Worm (Caenorhabditis elegans) whole organism, L2 larva: ENCODE measurements around the gene tmem-24.

Experiments used
- R02D3.7 ChIP-seq: fragments of 150-350 bp; optimal IDR thresholded peaks from 2 replicates; lab custom pipeline; 2014; ENCODE audit warnings: missing biosample characterization, missing genetic modification characterization
- Y55F3AM.14 ChIP-seq: fragments of 200-800 bp; sonication (Bioruptor generic); optimal IDR thresholded peaks from 2 replicates; lab custom pipeline; 2018; ENCODE audit warnings: mild to moderate bottlenecking, missing genetic modification characterization, missing compliant biosample characterization
- ZK546.5 ChIP-seq: sonication (generic microtip); optimal IDR thresholded peaks from 2 replicates; lab custom pipeline; 2017; ENCODE audit warnings: missing biosample characterization, missing genetic modification characterization
- alr-1 ChIP-seq: fragments of 150-350 bp; optimal IDR thresholded peaks from 2 replicates; lab custom pipeline; 2014; ENCODE audit warnings: missing biosample characterization, missing genetic modification characterization
- lin-11 ChIP-seq: fragments of 150-350 bp; sonication (generic microtip); optimal IDR thresholded peaks from 2 replicates; lab custom pipeline; 2014; ENCODE audit warnings: missing biosample characterization, missing genetic modification characterization, inconsistent platforms, mixed read lengths
- lsy-2 ChIP-seq, 2 experiments: fragments of 150-350 bp in 1 of 2; sonication (generic microtip) in 1 of 2; optimal IDR thresholded peaks; 2 replicates each; lab custom pipeline; 2014 to 2017; ENCODE audit warnings: missing biosample characterization in 2 of 2, missing genetic modification characterization in 2 of 2
- nhr-10 ChIP-seq: sonication (generic microtip); optimal IDR thresholded peaks from 2 replicates; lab custom pipeline; 2017; ENCODE audit warnings: missing biosample characterization, missing genetic modification characterization
- nhr-12 ChIP-seq: fragments of 150-350 bp; optimal IDR thresholded peaks from 2 replicates; lab custom pipeline; 2014; ENCODE audit warnings: missing biosample characterization, missing genetic modification characterization
- nhr-237 ChIP-seq: fragments of 150-350 bp; optimal IDR thresholded peaks from 2 replicates; lab custom pipeline; 2014; ENCODE audit warnings: missing biosample characterization, missing genetic modification characterization
- skn-1 ChIP-seq: sonication (generic microtip); optimal IDR thresholded peaks from 2 replicates; lab custom pipeline; 2017; ENCODE audit warnings: missing biosample characterization, missing genetic modification characterization
- unc-55 ChIP-seq: fragments of 150-350 bp; sonication (generic microtip); optimal IDR thresholded peaks from 3 replicates; lab custom pipeline; 2014; ENCODE audit warnings: missing biosample characterization, missing genetic modification reagents, missing genetic modification characterization
- ztf-1 ChIP-seq: fragments of 200-800 bp; sonication (Bioruptor generic); conservative IDR thresholded peaks from 2 replicates; pipeline ENCODE4 v1.3.6; 2022; ENCODE audit warnings: missing genetic modification characterization, missing compliant biosample characterization
- ztf-4 ChIP-seq: fragments of 150-350 bp; optimal IDR thresholded peaks from 2 replicates; lab custom pipeline; 2014; ENCODE audit warnings: missing biosample characterization, missing genetic modification characterization

ce11 chrX:3689155-3689719, 44.5 kb upstream of the tmem-24 start, which contains the start of gene tag-278:
- TF ChIP-seq skn-1 (tag; lab: Kevin White, UChicago) (no peak), nhr-237 (tag; lab: Kevin White, UChicago) (no peak), ztf-4 (tag; lab: Kevin White, UChicago) (no peak), ZK546.5 (tag; lab: Kevin White, UChicago) (no peak), lsy-2 (tag; optimal IDR thresholded peaks at IDR 0.05; lab: Kevin White, UChicago) (no peak), unc-55 (GFP tag; lab: Kevin White, UChicago) (no peak), Y55F3AM.14 (no peak), lin-11 (tag; lab: Kevin White, UChicago) (no peak), nhr-10 (tag; lab: Kevin White, UChicago) (no peak), R02D3.7 (tag; lab: Kevin White, UChicago) (no peak), nhr-12 (tag; lab: Kevin White, UChicago) (no peak), ztf-1 (GFP tag; lab: Robert Waterston, UW) (no peak), alr-1 (tag; lab: Kevin White, UChicago) (no peak)
